Worm (Caenorhabditis elegans) whole organism, young adult: ENCODE results near the gene npl-10.

Experiments
- B0019.2 ChIP-seq: fragments of 200-800 bp; sonication (Bioruptor generic); conservative IDR thresholded peaks from 2 replicates; pipeline ENCODE4 v1.3.6; 2022; ENCODE audit warnings: missing genetic modification reagents, missing genetic modification characterization, missing compliant biosample characterization
- B0261.1 ChIP-seq: sonication (generic microtip); optimal IDR thresholded peaks from 2 replicates; lab custom pipeline; 2016; ENCODE audit warnings: mild to moderate bottlenecking, missing genetic modification characterization, moderate library complexity, missing compliant biosample characterization
- B0336.3 ChIP-seq: fragments of 200-800 bp; sonication (Bioruptor generic); IDR thresholded peaks from 2 replicates; pipeline ENCODE4 v1.3.6; 2022; ENCODE audit warnings: missing genetic modification characterization, missing compliant biosample characterization
- C17E4.6 ChIP-seq: fragments of 200-800 bp; sonication (Bioruptor generic); IDR thresholded peaks from 2 replicates; pipeline ENCODE4 v1.3.6; 2022; ENCODE audit warnings: missing genetic modification reagents, missing genetic modification characterization, missing compliant biosample characterization
- K11D2.4 ChIP-seq: fragments of 200-800 bp; sonication (Bioruptor generic); IDR thresholded peaks from 2 replicates; pipeline ENCODE4 v1.3.6; 2022; ENCODE audit warnings: missing genetic modification reagents, missing genetic modification characterization, missing compliant biosample characterization
- ZK185.1 ChIP-seq: sonication (generic microtip); optimal IDR thresholded peaks from 2 replicates; lab custom pipeline; 2016; ENCODE audit warnings: mild to moderate bottlenecking, missing genetic modification characterization, missing compliant biosample characterization; ENCODE audit not compliant: poor library complexity, severe bottlenecking
- akir-1 ChIP-seq: fragments of 200-800 bp; sonication (Bioruptor generic); optimal IDR thresholded peaks from 2 replicates; lab custom pipeline; 2018; ENCODE audit warnings: mild to moderate bottlenecking, missing genetic modification characterization, moderate library complexity, missing compliant biosample characterization
- atf-7 ChIP-seq: sonication (generic microtip); optimal IDR thresholded peaks from 2 replicates; lab custom pipeline; 2017; ENCODE audit warnings: mild to moderate bottlenecking, missing genetic modification characterization, missing compliant biosample characterization
- attf-3 ChIP-seq: fragments of 200-800 bp; sonication (Bioruptor generic); conservative IDR thresholded peaks from 2 replicates; pipeline ENCODE4 v1.3.6; 2022; ENCODE audit warnings: missing genetic modification reagents, missing genetic modification characterization, missing compliant biosample characterization
- ccch-3 ChIP-seq: fragments of 200-800 bp; sonication (Bioruptor generic); optimal IDR thresholded peaks from 2 replicates; lab custom pipeline; 2018; ENCODE audit warnings: mild to moderate bottlenecking, missing genetic modification characterization, missing compliant biosample characterization
- cebp-1 ChIP-seq, 2 experiments: fragments of 200-800 bp in 1 of 2; sonication (Bioruptor generic) in 1 of 2; sonication (generic microtip) in 1 of 2; IDR thresholded peaks in 1 of 2; optimal IDR thresholded peaks in 1 of 2; 2 replicates each; pipeline versions ENCODE4 v1.3.6 to Lab custom; 2017 to 2022; ENCODE audit warnings: missing compliant biosample characterization in 2 of 2, missing genetic modification characterization in 2 of 2, mild to moderate bottlenecking in 1 of 2, missing genetic modification reagents in 1 of 2, moderate library complexity in 1 of 2
- ceh-79 ChIP-seq: sonication (generic microtip); optimal IDR thresholded peaks from 2 replicates; lab custom pipeline; 2017; ENCODE audit warnings: mild to moderate bottlenecking, missing genetic modification characterization, missing compliant biosample characterization
- ceh-91 ChIP-seq: fragments of 200-800 bp; sonication (Bioruptor generic); IDR thresholded peaks from 2 replicates; pipeline ENCODE4 v1.3.6; 2022; ENCODE audit warnings: missing genetic modification reagents, missing genetic modification characterization, missing compliant biosample characterization
- dpff-1 ChIP-seq: sonication (generic microtip); optimal IDR thresholded peaks from 2 replicates; lab custom pipeline; 2017; ENCODE audit warnings: mild to moderate bottlenecking, missing genetic modification characterization, missing compliant biosample characterization
- dpl-1 ChIP-seq: fragments of 150-350 bp; optimal IDR thresholded peaks from 2 replicates; lab custom pipeline; 2014; ENCODE audit warnings: missing biosample characterization, missing genetic modification reagents, missing genetic modification characterization
- ets-4 ChIP-seq: fragments of 200-800 bp; sonication (Bioruptor generic); optimal IDR thresholded peaks from 2 replicates; lab custom pipeline; 2018; ENCODE audit warnings: mild to moderate bottlenecking, missing genetic modification characterization, missing compliant biosample characterization
- hlh-26 ChIP-seq: fragments of 200-800 bp; sonication (Bioruptor generic); conservative IDR thresholded peaks from 2 replicates; pipeline ENCODE4 v1.3.6; 2022; ENCODE audit warnings: missing genetic modification reagents, missing genetic modification characterization, missing compliant biosample characterization
- hmg-20 ChIP-seq: fragments of 200-800 bp; sonication (Bioruptor generic); IDR thresholded peaks from 2 replicates; pipeline ENCODE4 v1.3.6; 2022; ENCODE audit warnings: missing genetic modification reagents, missing genetic modification characterization, missing compliant biosample characterization
- hsf-1 ChIP-seq: fragments of 200-800 bp; sonication (Bioruptor generic); IDR thresholded peaks from 2 replicates; pipeline ENCODE4 v1.3.6; 2022; ENCODE audit warnings: missing genetic modification reagents, missing genetic modification characterization, missing compliant biosample characterization
- let-526 ChIP-seq: fragments of 200-800 bp; sonication (Bioruptor generic); IDR thresholded peaks from 2 replicates; pipeline ENCODE4 v1.3.6; 2022; ENCODE audit warnings: missing genetic modification reagents, missing genetic modification characterization, missing compliant biosample characterization
- lin-26 ChIP-seq: fragments of 200-800 bp; sonication (Bioruptor generic); IDR thresholded peaks from 2 replicates; pipeline ENCODE4 v1.3.6; 2022; ENCODE audit warnings: missing genetic modification reagents, missing genetic modification characterization, missing compliant biosample characterization
- lin-35 ChIP-seq, 3 experiments: fragments of 150-350 bp in 2 of 3; sonication (generic microtip) in 1 of 3; optimal IDR thresholded peaks; 2 replicates each; lab custom pipeline; 2014 to 2018; ENCODE audit warnings: missing biosample characterization in 3 of 3, missing genetic modification characterization in 3 of 3, missing genetic modification reagents in 3 of 3
- lin-54 ChIP-seq: fragments of 200-800 bp; sonication (Bioruptor generic); optimal IDR thresholded peaks from 2 replicates; lab custom pipeline; 2018; ENCODE audit warnings: mild to moderate bottlenecking, missing genetic modification characterization, missing compliant biosample characterization
- lsl-1 ChIP-seq: fragments of 200-800 bp; sonication (Bioruptor generic); optimal IDR thresholded peaks from 2 replicates; lab custom pipeline; 2018; ENCODE audit warnings: mild to moderate bottlenecking, missing genetic modification characterization, moderate library complexity, missing compliant biosample characterization
- lsy-27 ChIP-seq: sonication (generic microtip); optimal IDR thresholded peaks from 2 replicates; lab custom pipeline; 2017; ENCODE audit warnings: missing genetic modification characterization, mild to moderate bottlenecking, missing compliant biosample characterization, antibody characterized with exemption, missing genotype, borderline replicate concordance; ENCODE audit not compliant: insufficient read depth
- madf-6 ChIP-seq: fragments of 200-800 bp; sonication (Bioruptor generic); IDR thresholded peaks from 2 replicates; pipeline ENCODE4 v1.3.6; 2022; ENCODE audit warnings: missing genetic modification reagents, missing genetic modification characterization, missing compliant biosample characterization
- rcor-1 ChIP-seq: fragments of 200-800 bp; sonication (Bioruptor generic); IDR thresholded peaks from 2 replicates; pipeline ENCODE4 v1.3.6; 2022; ENCODE audit warnings: missing genetic modification reagents, missing genetic modification characterization, missing compliant biosample characterization
- rec-8 ChIP-seq, 2 experiments: sonication (generic microtip); optimal IDR thresholded peaks; 2 replicates each; lab custom pipeline; 2016; ENCODE audit warnings: mild to moderate bottlenecking in 2 of 2, missing genetic modification characterization in 2 of 2, missing genetic modification reagents in 2 of 2, missing genotype in 2 of 2, missing biosample characterization in 1 of 2, missing compliant biosample characterization in 1 of 2, moderate library complexity in 1 of 2
- repo-1 ChIP-seq: sonication (generic microtip); optimal IDR thresholded peaks from 2 replicates; lab custom pipeline; 2017; ENCODE audit warnings: mild to moderate bottlenecking, missing genetic modification characterization, missing compliant biosample characterization
- sdz-38 ChIP-seq: sonication (generic microtip); optimal IDR thresholded peaks from 2 replicates; lab custom pipeline; 2016; ENCODE audit warnings: missing genotype, missing genetic modification characterization, missing compliant biosample characterization
- snpc-1.3 ChIP-seq: sonication (generic microtip); optimal IDR thresholded peaks from 2 replicates; lab custom pipeline; 2017; ENCODE audit warnings: missing genetic modification characterization, mild to moderate bottlenecking, missing compliant biosample characterization, antibody characterized with exemption, moderate library complexity, missing genotype, missing genetic modification reagents; ENCODE audit not compliant: insufficient read depth
- tbp1 ChIP-seq: fragments of 200-800 bp; sonication (Bioruptor generic); optimal IDR thresholded peaks from 2 replicates; lab custom pipeline; 2018; ENCODE audit warnings: mild to moderate bottlenecking, missing genetic modification characterization, missing compliant biosample characterization
- tlf-1 ChIP-seq: fragments of 200-800 bp; sonication (Bioruptor generic); optimal IDR thresholded peaks from 2 replicates; lab custom pipeline; 2018; ENCODE audit warnings: mild to moderate bottlenecking, missing genetic modification characterization, missing compliant biosample characterization
- xnd-1 ChIP-seq: sonication (generic microtip); optimal IDR thresholded peaks from 2 replicates; lab custom pipeline; 2016; ENCODE audit warnings: missing genotype, missing genetic modification reagents, missing genetic modification characterization, missing compliant biosample characterization

Gene npl-10

DNA sequence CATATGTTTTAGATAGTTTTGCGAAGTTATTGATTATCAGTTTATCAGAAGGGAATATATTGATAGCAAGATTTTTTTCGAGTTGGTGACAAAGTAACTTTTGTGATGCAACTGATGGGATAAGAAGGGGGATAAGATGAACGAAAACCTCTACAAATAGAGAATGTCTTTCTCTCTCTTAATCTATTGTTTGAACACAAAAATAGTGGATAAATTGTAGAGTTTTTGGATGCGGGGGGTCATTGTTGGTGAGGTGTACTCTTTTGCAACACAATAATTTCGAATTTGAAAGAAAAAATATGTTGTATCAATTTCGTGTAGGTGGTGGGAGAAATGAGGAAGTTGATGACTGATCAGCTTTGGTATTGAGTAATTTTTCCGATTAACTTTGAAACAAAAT, 9.6 kb downstream of the npl-10 start, which contains the start of gene ZK1058.9:
Gene ZK1058.9, minus strand, starts transcription at position 101 of the 400 bp plus-strand sequence.
- no peak for TF ChIP-seq hlh-26 (GFP tag; lab: Robert Waterston, UW)
- TF ChIP-seq hsf-1 (GFP tag; lab: Robert Waterston, UW): no peak
- no peak for TF ChIP-seq ceh-79 (tag; lab: Kevin White, UChicago)

DNA sequence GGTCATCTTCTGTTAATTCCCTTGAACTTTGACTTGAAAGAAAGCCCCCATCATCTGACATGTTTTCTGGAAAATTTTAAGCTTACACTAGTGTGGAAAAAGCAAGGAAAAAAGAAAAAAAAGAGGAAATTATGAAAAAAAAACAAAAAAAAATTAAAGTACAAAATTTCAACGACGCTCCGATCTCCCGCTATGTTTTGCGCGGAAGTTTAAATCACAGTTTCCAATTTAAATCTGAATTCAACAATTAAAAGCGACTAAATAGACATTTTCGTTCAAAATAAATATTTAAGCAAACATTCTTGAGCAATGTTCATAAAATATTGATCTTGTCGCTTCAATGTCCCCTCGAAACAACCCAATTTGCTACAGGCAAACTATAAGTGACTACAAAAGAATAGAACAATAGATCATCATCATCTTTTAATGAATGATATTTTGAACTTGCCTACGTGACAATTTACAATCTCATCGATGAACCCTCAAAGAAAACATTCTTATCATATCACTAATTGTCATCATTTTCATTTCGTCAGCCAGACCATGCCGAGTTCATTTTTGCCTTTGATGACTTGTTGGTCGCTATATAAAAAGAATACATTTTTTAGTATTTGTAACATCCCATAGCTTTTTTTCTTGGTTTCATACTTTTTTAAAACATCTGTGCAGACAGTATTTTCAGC, 13.9 kb downstream of the npl-10 start, which contains the start of the genes metl-6 and nit-1:
Gene metl-6, minus strand, starts transcription at position 66 of the 683 bp plus-strand sequence.
Gene nit-1, plus strand, starts transcription at position 562 of the 683 bp plus-strand sequence.
- TF ChIP-seq lin-35 (GFP tag; optimal IDR thresholded peaks at IDR 0.05; lab: Kevin White, UChicago): peak in 1 of 3 experiments; percentile 10
- TF ChIP-seq attf-3: peak; percentile 48; the same call in 1 of the 2 replicates
- TF ChIP-seq lin-54 (GFP tag; lab: Kevin White, UChicago): peak; percentile 10
- no peak for TF ChIP-seq lsl-1 (GFP tag; lab: Kevin White, UChicago)

DNA sequence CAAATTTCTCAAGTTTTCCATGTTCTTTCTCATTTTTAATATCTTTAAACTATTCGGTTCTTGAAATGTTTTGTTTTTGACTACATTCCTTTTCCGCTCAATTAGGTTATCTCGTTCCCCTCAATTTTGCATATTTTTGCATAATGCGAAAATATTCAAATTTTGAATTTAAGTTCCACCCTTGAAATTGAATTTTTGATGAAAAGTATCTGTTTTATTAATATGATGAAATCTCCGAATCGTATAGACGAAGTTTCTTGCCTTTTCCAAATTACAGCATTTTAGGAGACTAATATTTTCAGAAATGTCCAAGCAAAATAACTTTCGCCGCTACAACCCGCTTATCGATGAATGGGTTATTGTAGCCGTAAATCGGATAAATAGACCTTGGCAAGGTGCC, 17.1 kb downstream of the npl-10 start, which contains the start of gene ZK1058.3:
Gene ZK1058.3, plus strand, starts transcription at position 301 of the 400 bp plus-strand sequence.
- no peak for TF ChIP-seq lin-26 (GFP tag; lab: Robert Waterston, UW)
- TF ChIP-seq K11D2.4: no peak
- TF ChIP-seq xnd-1 (tag; lab: Kevin White, UChicago): no peak
- TF ChIP-seq lsy-27 (tag; lab: Kevin White, UChicago): no peak
- TF ChIP-seq rcor-1: 0 out of 2 replicates have a peak, but pooled peaks have one; percentile 11
- no peak for TF ChIP-seq tbp1 (GFP tag; lab: Kevin White, UChicago)
- TF ChIP-seq akir-1 (GFP tag; lab: Kevin White, UChicago): no peak
- TF ChIP-seq B0019.2 (GFP tag; lab: Robert Waterston, UW): 0 out of 2 replicates have a peak, but pooled peaks have one; percentile 33
- no peak for TF ChIP-seq snpc-1.3 (tag; lab: Kevin White, UChicago)
- TF ChIP-seq ets-4 (GFP tag; lab: Kevin White, UChicago): no peak
- TF ChIP-seq ZK185.1 (tag; lab: Kevin White, UChicago): no peak
- no peak for TF ChIP-seq cebp-1 (GFP tag; IDR thresholded peaks at IDR 0.05; lab: Robert Waterston, UW)
- TF ChIP-seq cebp-1 (tag; optimal IDR thresholded peaks at IDR 0.05; lab: Kevin White, UChicago): no peak
- TF ChIP-seq ccch-3 (GFP tag; lab: Kevin White, UChicago): no peak
- no peak for TF ChIP-seq B0261.1
- TF ChIP-seq ceh-91 (GFP tag; lab: Robert Waterston, UW): no peak
- TF ChIP-seq hmg-20 (GFP tag; lab: Robert Waterston, UW): no peak
- 0 out of 2 replicates have a peak, but pooled peaks have one; percentile 20 for TF ChIP-seq B0336.3 (GFP tag; lab: Robert Waterston, UW)
- no peak for TF ChIP-seq let-526
- TF ChIP-seq dpl-1 (GFP tag; lab: Kevin White, UChicago): no peak
- TF ChIP-seq dpff-1 (tag; lab: Kevin White, UChicago): no peak
- peak; percentile 1 for TF ChIP-seq tlf-1 (GFP tag; lab: Kevin White, UChicago)
- peak; percentile 55; the same call in 1 of the 2 replicates for TF ChIP-seq hsf-1 (GFP tag; lab: Robert Waterston, UW)
- TF ChIP-seq C17E4.6 (GFP tag; lab: Robert Waterston, UW): no peak
- TF ChIP-seq rec-8 (tag; optimal IDR thresholded peaks at IDR 0.05; lab: Kevin White, UChicago): no peak
- TF ChIP-seq atf-7 (tag; lab: Kevin White, UChicago): no peak
- TF ChIP-seq ceh-79 (tag; lab: Kevin White, UChicago): no peak
- TF ChIP-seq madf-6: 0 out of 2 replicates have a peak, but pooled peaks have one; percentile 42
- TF ChIP-seq sdz-38 (tag; lab: Kevin White, UChicago): no peak
- no peak for TF ChIP-seq repo-1 (tag; lab: Kevin White, UChicago)
- TF ChIP-seq, all 124 proteins: peak for 6
